Worm (Caenorhabditis elegans) whole organism, L4/young adult: Measurements from ENCODE around the gene col-171.

Source experiments
- W03F9.2 ChIP-seq: fragments of 150-350 bp; optimal IDR thresholded peaks from 2 replicates; lab custom pipeline; 2014; ENCODE audit warnings: missing biosample characterization, missing genetic modification characterization
- dao-5 ChIP-seq: sonication (generic microtip); optimal IDR thresholded peaks from 2 replicates; lab custom pipeline; 2016; ENCODE audit warnings: missing genotype, missing genetic modification characterization, moderate library complexity, missing compliant biosample characterization
- him-1 ChIP-seq: sonication (generic microtip); optimal IDR thresholded peaks from 2 replicates; lab custom pipeline; 2016; ENCODE audit warnings: missing genotype, missing genetic modification reagents, missing genetic modification characterization, missing compliant biosample characterization

DNA sequence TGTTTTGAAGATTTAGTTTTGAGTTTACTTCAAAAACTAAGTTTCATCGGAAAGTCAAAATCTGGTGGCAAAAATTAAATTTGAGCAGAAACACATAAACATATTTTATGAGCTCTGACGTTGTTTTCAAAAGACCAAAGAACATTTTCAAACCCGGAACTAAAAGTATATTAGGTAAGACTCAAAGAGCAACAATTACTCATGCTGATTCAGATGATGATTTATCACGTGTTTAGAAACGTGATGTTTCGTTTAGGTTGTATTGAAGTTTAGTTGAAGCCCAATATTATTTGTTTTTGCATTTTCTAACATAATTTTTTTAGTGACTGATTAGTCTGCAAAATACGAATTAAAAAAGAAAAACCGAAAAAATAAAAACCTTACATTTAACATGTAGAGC is 19.7 kb downstream of the col-171 start:
- TF ChIP-seq W03F9.2, result no peak
- TF ChIP-seq him-1 (tag; lab: Kevin White, UChicago), result no peak
- no peak for TF ChIP-seq dao-5 (tag; lab: Kevin White, UChicago)
